Worm (Caenorhabditis elegans) whole organism, young adult: Measurements from ENCODE around the gene wrt-1.

ENCODE experiments used
- B0019.2 ChIP-seq: fragments of 200-800 bp; sonication (Bioruptor generic); conservative IDR thresholded peaks from 2 replicates; pipeline ENCODE4 v1.3.6; 2022; ENCODE audit warnings: missing genetic modification reagents, missing genetic modification characterization, missing compliant biosample characterization
- F23B12.7 ChIP-seq: sonication (generic microtip); optimal IDR thresholded peaks from 2 replicates; lab custom pipeline; 2017; ENCODE audit warnings: missing genetic modification characterization, mild to moderate bottlenecking, missing compliant biosample characterization, antibody characterized with exemption, moderate library complexity; ENCODE audit not compliant: insufficient read depth
- F57C9.4 ChIP-seq: sonication (generic microtip); optimal IDR thresholded peaks from 2 replicates; lab custom pipeline; 2017; ENCODE audit warnings: mild to moderate bottlenecking, missing genetic modification characterization, missing compliant biosample characterization
- ZK185.1 ChIP-seq: sonication (generic microtip); optimal IDR thresholded peaks from 2 replicates; lab custom pipeline; 2016; ENCODE audit warnings: mild to moderate bottlenecking, missing genetic modification characterization, missing compliant biosample characterization; ENCODE audit not compliant: poor library complexity, severe bottlenecking
- attf-6 ChIP-seq: fragments of 200-800 bp; sonication (Bioruptor generic); IDR thresholded peaks from 2 replicates; pipeline ENCODE4 v1.3.6; 2022; ENCODE audit warnings: missing genetic modification reagents, missing genetic modification characterization, missing compliant biosample characterization
- hrde-1 ChIP-seq: sonication (generic microtip); optimal IDR thresholded peaks from 2 replicates; lab custom pipeline; 2016; ENCODE audit warnings: missing genetic modification characterization, mild to moderate bottlenecking, missing compliant biosample characterization, moderate library complexity, missing genotype, missing genetic modification reagents, borderline replicate concordance
- mel-28 ChIP-seq: sonication (generic microtip); optimal IDR thresholded peaks from 2 replicates; lab custom pipeline; 2016; ENCODE audit warnings: borderline replicate concordance, mild to moderate bottlenecking, missing genetic modification characterization, missing compliant biosample characterization
- pha-4 ChIP-seq: fragments of 150-350 bp; sonication (generic microtip); optimal IDR thresholded peaks from 2 replicates; lab custom pipeline; 2014; ENCODE audit warnings: missing biosample characterization, missing genetic modification reagents, missing genetic modification characterization
- sea-2 ChIP-seq: fragments of 200-800 bp; sonication (Bioruptor generic); IDR thresholded peaks from 2 replicates; pipeline ENCODE4 v1.3.6; 2022; ENCODE audit warnings: missing genetic modification characterization, missing compliant biosample characterization
- somi-1 ChIP-seq: fragments of 200-800 bp; sonication (Bioruptor generic); optimal IDR thresholded peaks from 2 replicates; lab custom pipeline; 2018; ENCODE audit warnings: mild to moderate bottlenecking, missing genetic modification characterization, missing compliant biosample characterization
- xnd-1 ChIP-seq: sonication (generic microtip); optimal IDR thresholded peaks from 2 replicates; lab custom pipeline; 2016; ENCODE audit warnings: missing genotype, missing genetic modification reagents, missing genetic modification characterization, missing compliant biosample characterization

DNA sequence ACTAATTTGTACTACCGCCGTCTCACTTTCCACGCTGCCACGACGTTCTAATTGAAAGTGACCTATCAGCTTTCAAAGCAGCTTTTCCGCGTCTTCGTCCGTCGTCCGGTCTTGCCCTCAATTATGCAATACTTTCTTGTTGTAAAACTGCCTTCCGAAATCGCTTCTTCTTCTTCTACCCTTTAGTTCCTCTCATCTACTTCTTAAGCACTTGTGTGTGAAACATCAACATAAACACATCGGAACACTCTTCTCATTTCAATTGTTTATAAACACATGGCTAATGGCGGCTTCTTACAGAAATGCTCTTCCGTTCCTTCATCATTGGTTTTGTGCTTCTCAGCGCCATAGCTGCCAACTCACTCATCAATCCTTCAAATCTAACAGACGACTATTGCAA is 39.5 kb downstream of the wrt-1 start, which contains the start of gene F35D2.3:
- TF ChIP-seq B0019.2 (GFP tag; lab: Robert Waterston, UW) (no peak), F23B12.7 (tag; lab: Kevin White, UChicago) (no peak), ZK185.1 (no peak), pha-4 (no peak), F57C9.4 (tag; lab: Kevin White, UChicago) (no peak), xnd-1 (tag; lab: Kevin White, UChicago) (no peak), hrde-1 (tag; lab: Kevin White, UChicago) (no peak), attf-6 (no peak), mel-28 (tag; lab: Kevin White, UChicago) (no peak), somi-1 (GFP tag; lab: Kevin White, UChicago) (no peak), sea-2 (GFP tag; lab: Robert Waterston, UW) (no peak)
